Fruit fly (Drosophila melanogaster): ENCODE data around the gene CG43799.

DNA sequence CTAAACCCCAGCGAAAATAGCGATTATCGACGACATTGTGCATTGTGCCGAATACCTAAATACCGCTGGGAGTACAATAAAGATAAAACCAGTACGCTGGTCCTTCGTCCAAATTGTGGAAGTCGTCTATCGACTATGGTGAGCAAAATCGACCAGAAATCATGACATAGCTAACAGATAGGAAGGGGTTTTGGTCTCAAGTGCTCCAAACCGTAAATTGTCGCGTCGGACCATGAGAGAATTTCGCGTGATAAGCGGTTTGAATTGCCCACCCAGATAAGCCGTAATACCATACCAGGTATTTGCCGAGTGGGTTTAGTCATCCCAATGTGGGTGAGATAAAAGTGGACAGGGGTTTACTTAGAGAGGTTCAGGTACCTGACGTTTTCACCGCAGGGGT, 9.6 kb upstream of the CG43799 start:
- TF ChIP-seq ttk (optimal IDR thresholded peaks at IDR 0.05) = no peak
- TF ChIP-seq h (optimal IDR thresholded peaks at IDR 0.05) = no peak
- no peak for TF ChIP-seq psq (optimal IDR thresholded peaks at IDR 0.05)
- TF ChIP-seq Sin3A (optimal IDR thresholded peaks at IDR 0.05) = no peak
- no peak for TF ChIP-seq Myc (optimal IDR thresholded peaks at IDR 0.05)
- no peak for TF ChIP-seq insv (optimal IDR thresholded peaks at IDR 0.05)

Data from Kc167 (cell line).